Worm (Caenorhabditis elegans): ENCODE measurements around the gene F59D12.3.
A peak's percentile ranks its signal among the peaks of the same experiment; 100 is the strongest.

The F59D12.3 gene

ce11 chrX:15598661-15599384 lies 51.9 kb downstream of the F59D12.3 start:
- no peak for TF ChIP-seq him-1 (tag; optimal IDR thresholded peaks at IDR 0.05)
- TF ChIP-seq cebp-1 (GFP tag; IDR thresholded peaks at IDR 0.05), result peak; percentile 20; the same call in 1 of the 2 replicates
- TF ChIP-seq cebp-1 (tag; optimal IDR thresholded peaks at IDR 0.05), result no peak
- TF ChIP-seq nhr-80 (tag; optimal IDR thresholded peaks at IDR 0.05), result peak; percentile 81
- no peak for TF ChIP-seq snpc-3.4 (tag; optimal IDR thresholded peaks at IDR 0.05)
- peak; percentile 61 to 70 for TF ChIP-seq let-607 (tag; optimal IDR thresholded peaks at IDR 0.05)
- TF ChIP-seq ztf-22 (GFP tag; optimal IDR thresholded peaks at IDR 0.05), result no peak
- no peak for TF ChIP-seq dox-1 (GFP tag; IDR thresholded peaks at IDR 0.05)
- TF ChIP-seq ztf-28 (GFP tag; IDR thresholded peaks at IDR 0.05), result no peak
- TF ChIP-seq tlf-1 (GFP tag; optimal IDR thresholded peaks at IDR 0.05), result no peak
- no peak for TF ChIP-seq dpl-1 (GFP tag; optimal IDR thresholded peaks at IDR 0.05)
- TF ChIP-seq aptf-2 (GFP tag; conservative IDR thresholded peaks at IDR 0.05), result no peak
- TF ChIP-seq pbrm-1 (GFP tag; IDR thresholded peaks at IDR 0.05), result no peak
- no peak for TF ChIP-seq rec-8 (tag; optimal IDR thresholded peaks at IDR 0.05)

All from whole organism, young adult.